Worm (Caenorhabditis elegans) whole organism, late embryonic: ENCODE measurements around the gene F54D8.6.

Experiments used
- F13H6.1 ChIP-seq: sonication (generic microtip); optimal IDR thresholded peaks from 2 replicates; lab custom pipeline; 2016; ENCODE audit warnings: missing genetic modification characterization, missing compliant biosample characterization
- K02D7.2 ChIP-seq: sonication (generic microtip); optimal IDR thresholded peaks from 2 replicates; lab custom pipeline; 2017; ENCODE audit warnings: mild to moderate bottlenecking, missing genetic modification characterization, missing compliant biosample characterization
- K09A11.1 ChIP-seq: sonication (generic microtip); optimal IDR thresholded peaks from 2 replicates; lab custom pipeline; 2017; ENCODE audit warnings: antibody characterized with exemption, mild to moderate bottlenecking, missing genetic modification characterization, missing compliant biosample characterization; ENCODE audit not compliant: insufficient read depth
- ama-1 ChIP-seq: fragments of 150-350 bp; optimal IDR thresholded peaks from 2 replicates; lab custom pipeline; 2014
- ceh-14 ChIP-seq: sonication (generic microtip); optimal IDR thresholded peaks from 2 replicates; lab custom pipeline; 2016; ENCODE audit warnings: missing genotype, missing genetic modification characterization, missing compliant biosample characterization
- ceh-19 ChIP-seq: fragments of 200-800 bp; sonication (Bioruptor generic); optimal IDR thresholded peaks from 2 replicates; lab custom pipeline; 2018; ENCODE audit warnings: mild to moderate bottlenecking, missing genetic modification characterization, missing compliant biosample characterization
- ceh-22 ChIP-seq: sonication (generic microtip); optimal IDR thresholded peaks from 2 replicates; lab custom pipeline; 2017; ENCODE audit warnings: missing biosample characterization, missing genetic modification characterization
- ceh-24 ChIP-seq: sonication (generic microtip); optimal IDR thresholded peaks from 2 replicates; lab custom pipeline; 2016; ENCODE audit warnings: mild to moderate bottlenecking, missing genetic modification characterization, missing compliant biosample characterization
- ceh-31 ChIP-seq: sonication (generic microtip); optimal IDR thresholded peaks from 2 replicates; lab custom pipeline; 2016; ENCODE audit warnings: missing genetic modification characterization, missing compliant biosample characterization
- ceh-45 ChIP-seq: fragments of 200-800 bp; sonication (Bioruptor generic); IDR thresholded peaks from 2 replicates; pipeline ENCODE4 v1.3.6; 2022; ENCODE audit warnings: missing genetic modification reagents, missing genetic modification characterization, missing compliant biosample characterization
- ceh-6 ChIP-seq: fragments of 200-800 bp; sonication (Bioruptor generic); optimal IDR thresholded peaks from 2 replicates; lab custom pipeline; 2018; ENCODE audit warnings: mild to moderate bottlenecking, missing genetic modification characterization, missing compliant biosample characterization
- che-1 ChIP-seq: sonication (generic microtip); optimal IDR thresholded peaks from 2 replicates; lab custom pipeline; 2016; ENCODE audit warnings: mild to moderate bottlenecking, missing genetic modification characterization, missing compliant biosample characterization
- dve-1 ChIP-seq: sonication (generic microtip); optimal IDR thresholded peaks from 2 replicates; lab custom pipeline; 2017; ENCODE audit warnings: antibody characterized with exemption, mild to moderate bottlenecking, missing genetic modification characterization, missing compliant biosample characterization
- elt-2 ChIP-seq: sonication (generic microtip); optimal IDR thresholded peaks from 2 replicates; lab custom pipeline; 2016; ENCODE audit warnings: missing genetic modification reagents, missing genetic modification characterization, missing compliant biosample characterization
- elt-4 ChIP-seq: sonication (generic microtip); optimal IDR thresholded peaks from 2 replicates; lab custom pipeline; 2016; ENCODE audit warnings: missing genetic modification characterization, missing compliant biosample characterization
- fax-1 ChIP-seq: sonication (generic microtip); optimal IDR thresholded peaks from 2 replicates; lab custom pipeline; 2016; ENCODE audit warnings: missing genotype, missing genetic modification characterization, missing compliant biosample characterization
- fkh-10 ChIP-seq: fragments of 150-350 bp; optimal IDR thresholded peaks from 2 replicates; lab custom pipeline; 2014; ENCODE audit warnings: missing biosample characterization, missing genetic modification reagents, missing genetic modification characterization
- fkh-6 ChIP-seq: sonication (generic microtip); optimal IDR thresholded peaks from 2 replicates; lab custom pipeline; 2016; ENCODE audit warnings: missing genetic modification characterization, missing compliant biosample characterization
- gmeb-2 ChIP-seq: sonication (generic microtip); optimal IDR thresholded peaks from 2 replicates; lab custom pipeline; 2016; ENCODE audit warnings: missing genetic modification characterization, inconsistent platforms, missing compliant biosample characterization
- hlh-13 ChIP-seq: fragments of 200-800 bp; sonication (Bioruptor generic); optimal IDR thresholded peaks from 2 replicates; lab custom pipeline; 2018; ENCODE audit warnings: mild to moderate bottlenecking, missing genetic modification characterization, missing compliant biosample characterization
- hlh-30 ChIP-seq: sonication (generic microtip); optimal IDR thresholded peaks from 2 replicates; lab custom pipeline; 2017; ENCODE audit warnings: antibody characterized with exemption, missing genetic modification characterization, missing compliant biosample characterization; ENCODE audit not compliant: insufficient read depth
- hlh-6 ChIP-seq: sonication (generic microtip); optimal IDR thresholded peaks from 2 replicates; lab custom pipeline; 2016; ENCODE audit warnings: missing genotype, missing genetic modification characterization, missing compliant biosample characterization
- hlh-8 ChIP-seq: sonication (generic microtip); optimal IDR thresholded peaks from 2 replicates; lab custom pipeline; 2016; ENCODE audit warnings: missing genotype, missing genetic modification characterization, missing compliant biosample characterization
- mec-3 ChIP-seq: sonication (generic microtip); optimal IDR thresholded peaks from 2 replicates; lab custom pipeline; 2016; ENCODE audit warnings: borderline replicate concordance, missing genetic modification characterization, missing compliant biosample characterization
- nfya-1 ChIP-seq: sonication (generic microtip); optimal IDR thresholded peaks from 2 replicates; lab custom pipeline; 2017; ENCODE audit warnings: missing genetic modification characterization, mild to moderate bottlenecking, missing compliant biosample characterization, antibody characterized with exemption, moderate library complexity
- nhr-11 ChIP-seq: fragments of 150-350 bp; optimal IDR thresholded peaks from 2 replicates; lab custom pipeline; 2014; ENCODE audit warnings: missing biosample characterization, missing genetic modification characterization
- nhr-232 ChIP-seq: sonication (generic microtip); optimal IDR thresholded peaks from 2 replicates; lab custom pipeline; 2016; ENCODE audit warnings: missing genetic modification characterization, missing compliant biosample characterization
- npax-4 ChIP-seq: sonication (generic microtip); optimal IDR thresholded peaks from 2 replicates; lab custom pipeline; 2016; ENCODE audit warnings: missing genetic modification characterization, missing compliant biosample characterization
- pag-3 ChIP-seq: sonication (generic microtip); optimal IDR thresholded peaks from 2 replicates; lab custom pipeline; 2016; ENCODE audit warnings: missing compliant biosample characterization, missing genetic modification characterization, borderline replicate concordance
- pax-1 ChIP-seq: fragments of 150-350 bp; optimal IDR thresholded peaks from 2 replicates; lab custom pipeline; 2014; ENCODE audit warnings: missing biosample characterization, missing genetic modification characterization
- pros-1 ChIP-seq: fragments of 150-350 bp; optimal IDR thresholded peaks from 2 replicates; lab custom pipeline; 2014; ENCODE audit warnings: missing biosample characterization, missing genetic modification reagents, missing genetic modification characterization
- ref-2 ChIP-seq: sonication (generic microtip); optimal IDR thresholded peaks from 2 replicates; lab custom pipeline; 2016; ENCODE audit warnings: missing genetic modification characterization, missing compliant biosample characterization
- rnt-1 ChIP-seq: sonication (generic microtip); optimal IDR thresholded peaks from 2 replicates; lab custom pipeline; 2016; ENCODE audit warnings: missing genetic modification characterization, missing compliant biosample characterization
- sdc-2 ChIP-seq: sonication (generic microtip); optimal IDR thresholded peaks from 2 replicates; lab custom pipeline; 2016; ENCODE audit warnings: missing genotype, missing genetic modification characterization, missing compliant biosample characterization
- sox-2 ChIP-seq: fragments of 200-800 bp; sonication (Bioruptor generic); IDR thresholded peaks from 2 replicates; pipeline ENCODE4 v1.3.6; 2022; ENCODE audit warnings: missing genetic modification reagents, missing genetic modification characterization, missing compliant biosample characterization
- sox-4 ChIP-seq: sonication (generic microtip); optimal IDR thresholded peaks from 2 replicates; lab custom pipeline; 2017; ENCODE audit warnings: mild to moderate bottlenecking, missing genetic modification characterization, inconsistent platforms, missing compliant biosample characterization
- tbx-2 ChIP-seq: sonication (generic microtip); optimal IDR thresholded peaks from 2 replicates; lab custom pipeline; 2016; ENCODE audit warnings: missing genetic modification characterization, missing compliant biosample characterization
- unc-3 ChIP-seq, 2 experiments: fragments of 200-800 bp in 1 of 2; sonication (Bioruptor generic) in 1 of 2; sonication (generic microtip) in 1 of 2; conservative IDR thresholded peaks in 1 of 2; optimal IDR thresholded peaks in 1 of 2; 2 replicates each; pipeline versions ENCODE4 v1.3.6 to Lab custom; 2016 to 2022; ENCODE audit warnings: missing compliant biosample characterization in 2 of 2, missing genetic modification characterization in 2 of 2, missing genetic modification reagents in 1 of 2
- unc-42 ChIP-seq: sonication (generic microtip); optimal IDR thresholded peaks from 2 replicates; lab custom pipeline; 2016; ENCODE audit warnings: missing genotype, missing genetic modification characterization, missing compliant biosample characterization

F54D8.6 gene

DNA sequence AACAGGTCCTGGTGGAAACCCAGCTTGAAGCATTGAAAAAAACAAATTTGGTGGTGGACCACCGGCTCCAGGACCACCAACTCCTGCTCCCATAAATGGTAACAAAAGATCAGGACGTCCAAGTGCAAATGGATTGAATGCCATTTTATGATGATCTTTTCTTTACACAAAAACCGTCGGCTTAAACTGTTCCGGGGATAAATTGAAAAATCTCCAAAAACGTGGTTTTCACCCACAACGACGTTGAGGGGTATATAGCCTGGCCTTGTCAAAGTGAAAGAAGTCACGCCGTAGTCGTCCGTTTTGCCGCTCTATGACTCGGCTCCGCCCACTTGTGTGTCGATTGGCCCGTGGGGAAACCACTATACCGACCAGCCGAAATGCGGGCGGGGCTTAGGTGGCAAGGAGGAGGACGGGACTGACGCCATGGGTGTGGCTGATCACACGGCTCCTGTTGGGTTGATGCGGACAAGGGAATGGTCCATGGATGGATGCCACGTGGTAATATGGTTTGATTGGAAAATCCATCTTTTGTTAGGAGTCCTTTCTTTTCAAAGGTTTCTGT, 33.3 kb downstream of the F54D8.6 start, which contains the start of gene tbx-2 (continued):
- TF ChIP-seq ceh-45 (no peak), nhr-232 (tag; lab: Kevin White, UChicago) (no peak), che-1 (tag; lab: Kevin White, UChicago) (no peak), K09A11.1 (no peak), pros-1 (tag; lab: Kevin White, UChicago) (no peak), hlh-8 (tag; lab: Kevin White, UChicago) (no peak), ceh-31 (tag; lab: Kevin White, UChicago) (peak; percentile 2), ceh-19 (no peak), npax-4 (tag; lab: Kevin White, UChicago) (no peak), ceh-6 (GFP tag; lab: Kevin White, UChicago) (no peak), hlh-6 (tag; lab: Kevin White, UChicago) (peak; percentile 46), sox-4 (tag; lab: Kevin White, UChicago) (no peak), fkh-10 (GFP tag; lab: Kevin White, UChicago) (no peak), K02D7.2 (tag; lab: Kevin White, UChicago) (no peak), dve-1 (tag; lab: Kevin White, UChicago) (no peak), fkh-6 (tag; lab: Kevin White, UChicago) (peak; percentile 11), ama-1 (lab: Kevin White, UChicago) (no peak), nhr-11 (no peak), gmeb-2 (tag; lab: Kevin White, UChicago) (no peak)

DNA sequence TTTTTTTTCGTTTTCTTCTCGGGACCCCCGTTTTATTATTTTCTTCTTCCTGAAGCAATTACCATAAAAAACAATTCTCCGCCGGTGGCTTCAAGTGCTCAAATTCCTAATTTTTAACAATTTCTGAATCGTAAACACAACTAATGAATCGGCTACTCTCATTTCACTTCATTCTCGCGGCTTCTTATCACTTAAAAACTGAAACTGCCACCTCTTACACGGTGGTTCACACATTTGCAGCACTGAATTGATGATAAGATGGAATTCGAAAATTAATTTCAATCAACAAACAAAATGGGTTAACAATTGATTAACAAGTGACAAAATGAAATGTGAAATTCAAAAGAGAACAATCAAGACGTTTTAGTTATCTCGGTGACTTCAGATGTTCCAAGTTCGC, 34.3 kb downstream of the F54D8.6 start:
- TF ChIP-seq hlh-13 (GFP tag; lab: Kevin White, UChicago): no peak
- no peak for TF ChIP-seq elt-4 (tag; lab: Kevin White, UChicago)
- TF ChIP-seq sdc-2 (tag; lab: Kevin White, UChicago): no peak
- TF ChIP-seq F13H6.1: no peak

DNA sequence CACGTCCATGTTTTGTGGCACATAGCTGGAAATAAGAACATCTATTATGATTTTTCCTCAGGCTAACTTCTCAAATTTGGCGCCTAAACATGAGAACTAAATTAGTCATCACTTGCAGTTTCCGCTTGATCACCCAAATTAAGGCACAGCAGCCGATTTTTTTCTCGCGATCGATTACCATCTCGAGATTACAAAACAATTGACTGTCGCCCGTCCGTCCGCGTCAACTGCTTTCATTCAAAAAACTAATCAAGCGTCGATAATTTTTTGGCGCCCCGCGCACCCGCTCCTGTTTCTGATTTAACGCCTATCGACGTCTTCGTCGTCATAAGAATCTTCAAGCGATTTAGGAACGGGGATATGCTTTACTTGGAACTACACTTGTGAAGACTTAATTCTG, 34.9 kb downstream of the F54D8.6 start:
- TF ChIP-seq unc-3 (GFP tag; conservative IDR thresholded peaks at IDR 0.05; lab: Robert Waterston, UW) (no peak), unc-3 (tag; optimal IDR thresholded peaks at IDR 0.05; lab: Kevin White, UChicago) (no peak), sox-2 (GFP tag; lab: Robert Waterston, UW) (no peak), rnt-1 (tag; lab: Kevin White, UChicago) (no peak), fax-1 (tag; lab: Kevin White, UChicago) (no peak), nfya-1 (tag; lab: Kevin White, UChicago) (no peak), hlh-13 (GFP tag; lab: Kevin White, UChicago) (no peak), tbx-2 (tag; lab: Kevin White, UChicago) (peak; percentile 12), hlh-8 (tag; lab: Kevin White, UChicago) (no peak), ref-2 (tag; lab: Kevin White, UChicago) (no peak)

DNA sequence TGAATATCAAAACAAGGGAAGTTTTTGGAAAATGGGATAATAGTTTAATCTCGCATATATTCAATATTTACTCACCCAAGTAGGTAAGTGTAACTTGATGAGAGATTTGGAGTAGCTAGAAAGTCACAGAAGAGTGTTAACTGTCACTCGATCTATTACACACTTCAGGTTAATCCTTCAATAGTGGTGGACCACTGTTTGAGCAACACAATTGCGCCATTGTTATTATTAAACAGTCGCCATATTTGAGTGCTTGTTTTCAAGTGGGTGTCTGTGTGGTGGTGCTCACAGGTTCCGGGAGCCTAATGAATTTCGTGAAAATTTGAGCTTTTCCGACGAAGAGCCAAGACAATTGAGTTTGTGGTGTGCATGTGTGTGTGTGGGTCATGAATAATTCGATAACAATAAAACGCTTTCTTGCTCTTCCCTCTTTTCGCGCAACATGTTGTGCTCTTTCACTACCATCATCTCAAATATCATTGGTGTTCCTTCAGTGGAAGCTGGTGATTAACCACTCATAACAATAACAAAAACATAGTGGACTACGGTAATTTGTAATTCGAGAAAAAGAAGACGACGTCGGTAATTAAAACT, 36.3 kb downstream of the F54D8.6 start:
- no peak for TF ChIP-seq ceh-22 (tag; lab: Kevin White, UChicago)
- no peak for TF ChIP-seq fkh-10 (GFP tag; lab: Kevin White, UChicago)
- no peak for TF ChIP-seq ceh-24 (tag; lab: Kevin White, UChicago)
- peak; percentile 70 for TF ChIP-seq tbx-2 (tag; lab: Kevin White, UChicago)
- TF ChIP-seq ceh-14 (tag; lab: Kevin White, UChicago): no peak
- no peak for TF ChIP-seq gmeb-2 (tag; lab: Kevin White, UChicago)
- no peak for TF ChIP-seq pag-3 (tag; lab: Kevin White, UChicago)
- TF ChIP-seq elt-4 (tag; lab: Kevin White, UChicago): no peak
- TF ChIP-seq pax-1 (tag; lab: Kevin White, UChicago): no peak
- TF ChIP-seq mec-3 (tag; lab: Kevin White, UChicago): no peak
- no peak for TF ChIP-seq nfya-1 (tag; lab: Kevin White, UChicago)
- no peak for TF ChIP-seq nhr-232 (tag; lab: Kevin White, UChicago)
- TF ChIP-seq unc-42 (tag; lab: Kevin White, UChicago): peak; percentile 89
- no peak for TF ChIP-seq nhr-11
- TF ChIP-seq elt-2 (tag; lab: Kevin White, UChicago): no peak
- no peak for TF ChIP-seq hlh-30
